In genomic region chr3R:22356464-22357410, dm6 we compare ENCODE assay signal across 1 fruit fly cellular context.
TF ChIP-seq lines count a peak whose summit lies in the region.

Sar1 (plus strand) TSS chr3R:22356685.

TF ChIP-seq in whole organism, embryonic, 481 proteins besides CTCF, POLR2A, EP300 and RAD21 (continued from another document and continues in another):
- TF ChIP-seq insv (GFP tag; optimal IDR thresholded peaks at IDR 0.05; lab: Kevin White, UChicago) = peak in 1 of 2 experiments; percentile 85
- TF ChIP-seq crp (GFP tag; optimal IDR thresholded peaks at IDR 0.05; lab: Kevin White, UChicago) = peak in 1 of 2 experiments; percentile 26
- TF ChIP-seq Gug (GFP tag; IDR thresholded peaks at IDR 0.05; lab: Robert Waterston, UW) = peak; percentile 42; the same call in 2 of the 4 replicates
- TF ChIP-seq CG34422 (GFP tag; IDR thresholded peaks at IDR 0.05; lab: Robert Waterston, UW) = peak; percentile 51; the same call in 2 of the 3 replicates
- TF ChIP-seq bcd (GFP tag; optimal IDR thresholded peaks at IDR 0.05; lab: Kevin White, UChicago) = peak; percentile 29
- TF ChIP-seq bowl (GFP tag; IDR thresholded peaks at IDR 0.05; lab: Robert Waterston, UW) = no peak
- TF ChIP-seq CG17612 (GFP tag; IDR thresholded peaks at IDR 0.05; lab: Robert Waterston, UW) = no peak
- no peak for TF ChIP-seq CG16779 (GFP tag; IDR thresholded peaks at IDR 0.05; lab: Robert Waterston, UW)
- peak; percentile 69 for TF ChIP-seq tna (GFP tag; IDR thresholded peaks at IDR 0.05; lab: Robert Waterston, UW; ENCODE audit: partially characterized antibody)
- no peak for TF ChIP-seq CG4424 (GFP tag; optimal IDR thresholded peaks at IDR 0.05; lab: Kevin White, UChicago)
- peak; percentile 91 for TF ChIP-seq sqz (GFP tag; optimal IDR thresholded peaks at IDR 0.05; lab: Kevin White, UChicago)
- no peak for TF ChIP-seq CG2199 (GFP tag; IDR thresholded peaks at IDR 0.05; lab: Robert Waterston, UW)
- no peak; the same call in 2 of the 3 replicates for TF ChIP-seq z (GFP tag; IDR thresholded peaks at IDR 0.05; lab: Robert Waterston, UW)
- TF ChIP-seq gro (GFP tag; optimal IDR thresholded peaks at IDR 0.05; lab: Kevin White, UChicago) = peak; percentile 81
- TF ChIP-seq Hmx (GFP tag; optimal IDR thresholded peaks at IDR 0.05; lab: Kevin White, UChicago) = no peak
- no peak for TF ChIP-seq CG10462 (GFP tag; optimal IDR thresholded peaks at IDR 0.05; lab: Kevin White, UChicago)
- TF ChIP-seq CG8359 (GFP tag; optimal IDR thresholded peaks at IDR 0.05; lab: Kevin White, UChicago; ENCODE audit: borderline replicate concordance) = no peak
- TF ChIP-seq ap (GFP tag; IDR thresholded peaks at IDR 0.05; lab: Robert Waterston, UW) = no peak
- TF ChIP-seq en (GFP tag; optimal IDR thresholded peaks at IDR 0.05; lab: Kevin White, UChicago) = no peak
- TF ChIP-seq HmgZ (tag; optimal IDR thresholded peaks at IDR 0.05; lab: Kevin White, UChicago) = peak; percentile 92
- no peak for TF ChIP-seq tgo (GFP tag; IDR thresholded peaks at IDR 0.05; lab: Robert Waterston, UW)
- TF ChIP-seq fu2 (GFP tag; optimal IDR thresholded peaks at IDR 0.05; lab: Kevin White, UChicago) = peak; percentile 51
- no peak for TF ChIP-seq sc (optimal IDR thresholded peaks at IDR 0.05; lab: Kevin White, UChicago)
- no peak for TF ChIP-seq sc (GFP tag; optimal IDR thresholded peaks at IDR 0.05; lab: Kevin White, UChicago)
- TF ChIP-seq CG7928 (GFP tag; optimal IDR thresholded peaks at IDR 0.05; lab: Kevin White, UChicago) = peak; percentile 97
- TF ChIP-seq Taf1 (GFP tag; IDR thresholded peaks at IDR 0.05; lab: Robert Waterston, UW) = no peak
- TF ChIP-seq CG14050 (GFP tag; IDR thresholded peaks at IDR 0.05; lab: Robert Waterston, UW) = no peak
- TF ChIP-seq fd3F (GFP tag; optimal IDR thresholded peaks at IDR 0.05; lab: Kevin White, UChicago) = no peak
- TF ChIP-seq dm (GFP tag; optimal IDR thresholded peaks at IDR 0.05; lab: Kevin White, UChicago) = peak; percentile 59
- TF ChIP-seq Poxn (GFP tag; IDR thresholded peaks at IDR 0.05; lab: Robert Waterston, UW) = no peak
- no peak for TF ChIP-seq vfl (GFP tag; optimal IDR thresholded peaks at IDR 0.05; lab: Kevin White, UChicago)
- TF ChIP-seq NFAT (GFP tag; IDR thresholded peaks at IDR 0.05; lab: Robert Waterston, UW) = peak; percentile 61
- TF ChIP-seq zf30C (GFP tag; optimal IDR thresholded peaks at IDR 0.05; lab: Kevin White, UChicago) = no peak
- TF ChIP-seq ash1 (GFP tag; optimal IDR thresholded peaks at IDR 0.05; lab: Kevin White, UChicago) = no peak
- peak; percentile 18 for TF ChIP-seq CG3065 (GFP tag; optimal IDR thresholded peaks at IDR 0.05; lab: Kevin White, UChicago)
- TF ChIP-seq Fer2 (tag; optimal IDR thresholded peaks at IDR 0.05; lab: Kevin White, UChicago) = no peak
- peak; percentile 97 for TF ChIP-seq Opbp (GFP tag; IDR thresholded peaks at IDR 0.05; lab: Robert Waterston, UW; ENCODE audit: partially characterized antibody)
- peak; percentile 30 for TF ChIP-seq CG10654 (GFP tag; optimal IDR thresholded peaks at IDR 0.05; lab: Kevin White, UChicago)
- peak; percentile 23 for TF ChIP-seq Bteb2 (GFP tag; optimal IDR thresholded peaks at IDR 0.05; lab: Kevin White, UChicago)
- no peak for TF ChIP-seq CG43689 (GFP tag; IDR thresholded peaks at IDR 0.05; lab: Robert Waterston, UW)
- no peak for TF ChIP-seq CG5180 (GFP tag; optimal IDR thresholded peaks at IDR 0.05; lab: Kevin White, UChicago)
- peak; percentile 33 for TF ChIP-seq gcm (GFP tag; optimal IDR thresholded peaks at IDR 0.05; lab: Kevin White, UChicago)
- 0 out of 2 replicates have a peak, but pooled peaks have one; percentile 9 for TF ChIP-seq H2.0 (GFP tag; IDR thresholded peaks at IDR 0.05; lab: Robert Waterston, UW)
- TF ChIP-seq her (GFP tag; optimal IDR thresholded peaks at IDR 0.05; lab: Kevin White, UChicago) = no peak
- no peak for TF ChIP-seq Side (GFP tag; optimal IDR thresholded peaks at IDR 0.05; lab: Kevin White, UChicago)
- TF ChIP-seq Sry-δ (GFP tag; optimal IDR thresholded peaks at IDR 0.05; lab: Kevin White, UChicago) = peak; percentile 92
- no peak for TF ChIP-seq run (tag; optimal IDR thresholded peaks at IDR 0.05; lab: Kevin White, UChicago)
- TF ChIP-seq unpg (GFP tag; optimal IDR thresholded peaks at IDR 0.05; lab: Kevin White, UChicago) = no peak
- TF ChIP-seq wor (GFP tag; IDR thresholded peaks at IDR 0.05; lab: Robert Waterston, UW) = no peak
- TF ChIP-seq CG1832 (GFP tag; optimal IDR thresholded peaks at IDR 0.05; lab: Kevin White, UChicago) = peak; percentile 69
- TF ChIP-seq cas (GFP tag; IDR thresholded peaks at IDR 0.05; lab: Robert Waterston, UW) = no peak
- TF ChIP-seq CG8944 (GFP tag; optimal IDR thresholded peaks at IDR 0.05; lab: Kevin White, UChicago) = peak; percentile 43
- no peak for TF ChIP-seq CG6683 (GFP tag; optimal IDR thresholded peaks at IDR 0.05; lab: Kevin White, UChicago)
- TF ChIP-seq Trl (optimal IDR thresholded peaks at IDR 0.05; lab: Kevin White, UChicago) = no peak
- TF ChIP-seq Trl (GFP tag; optimal IDR thresholded peaks at IDR 0.05; lab: Kevin White, UChicago) = peak; percentile 4
- TF ChIP-seq CG17328 (GFP tag; IDR thresholded peaks at IDR 0.05; lab: Robert Waterston, UW) = no peak
- TF ChIP-seq CG5953 (GFP tag; IDR thresholded peaks at IDR 0.05; lab: Robert Waterston, UW) = no peak
- no peak for TF ChIP-seq Lim3 (GFP tag; IDR thresholded peaks at IDR 0.05; lab: Robert Waterston, UW)
- TF ChIP-seq ci (GFP tag; IDR thresholded peaks at IDR 0.05; lab: Robert Waterston, UW) = peak; percentile 40; the same call in 1 of the 3 replicates
- peak; percentile 90 for TF ChIP-seq Scr (GFP tag; IDR thresholded peaks at IDR 0.05; lab: Robert Waterston, UW; ENCODE audit: partially characterized antibody)
- peak; percentile 96 for TF ChIP-seq cg (GFP tag; optimal IDR thresholded peaks at IDR 0.05; lab: Kevin White, UChicago)
- TF ChIP-seq CG2129 (GFP tag; IDR thresholded peaks at IDR 0.05; lab: Robert Waterston, UW; ENCODE audit: partially characterized antibody) = peak; percentile 92
- no peak for TF ChIP-seq stc (GFP tag; IDR thresholded peaks at IDR 0.05; lab: Robert Waterston, UW)
- peak; percentile 42 for TF ChIP-seq lilli (GFP tag; optimal IDR thresholded peaks at IDR 0.05; lab: Kevin White, UChicago)
- TF ChIP-seq CHES-1-like (GFP tag; optimal IDR thresholded peaks at IDR 0.05; lab: Kevin White, UChicago) = peak; percentile 62
- TF ChIP-seq otp (GFP tag; IDR thresholded peaks at IDR 0.05; lab: Robert Waterston, UW) = no peak
- 0 out of 2 replicates have a peak, but pooled peaks have one; percentile 22 for TF ChIP-seq al (GFP tag; IDR thresholded peaks at IDR 0.05; lab: Robert Waterston, UW)
- TF ChIP-seq CG8089 (GFP tag; optimal IDR thresholded peaks at IDR 0.05; lab: Kevin White, UChicago) = no peak
- no peak for TF ChIP-seq Atf3 (GFP tag; optimal IDR thresholded peaks at IDR 0.05; lab: Kevin White, UChicago)
- TF ChIP-seq cwo (GFP tag; optimal IDR thresholded peaks at IDR 0.05; lab: Kevin White, UChicago) = no peak
- no peak for TF ChIP-seq CG11398 (GFP tag; optimal IDR thresholded peaks at IDR 0.05; lab: Kevin White, UChicago)
- no peak for TF ChIP-seq Oli (tag; optimal IDR thresholded peaks at IDR 0.05; lab: Kevin White, UChicago)
- peak; percentile 66 for TF ChIP-seq CG15601 (tag; optimal IDR thresholded peaks at IDR 0.05; lab: Kevin White, UChicago)
- peak; percentile 98 for TF ChIP-seq CG13287 (GFP tag; IDR thresholded peaks at IDR 0.05; lab: Robert Waterston, UW; ENCODE audit: partially characterized antibody)
- TF ChIP-seq tap (tag; optimal IDR thresholded peaks at IDR 0.05; lab: Kevin White, UChicago) = no peak
- TF ChIP-seq Dip2 (GFP tag; IDR thresholded peaks at IDR 0.05; lab: Robert Waterston, UW) = no peak
- TF ChIP-seq kah (GFP tag; optimal IDR thresholded peaks at IDR 0.05; lab: Kevin White, UChicago) = no peak
- TF ChIP-seq ac (GFP tag; optimal IDR thresholded peaks at IDR 0.05; lab: Kevin White, UChicago) = no peak
- TF ChIP-seq CG6254 (GFP tag; optimal IDR thresholded peaks at IDR 0.05; lab: Kevin White, UChicago) = peak; percentile 16
- peak; percentile 41 for TF ChIP-seq grau (tag; optimal IDR thresholded peaks at IDR 0.05; lab: Kevin White, UChicago)
- peak; percentile 81 for TF ChIP-seq CG14860 (GFP tag; IDR thresholded peaks at IDR 0.05; lab: Robert Waterston, UW; ENCODE audit: partially characterized antibody)
- TF ChIP-seq BtbVII (GFP tag; optimal IDR thresholded peaks at IDR 0.05; lab: Kevin White, UChicago) = no peak
- TF ChIP-seq Dip3 (GFP tag; optimal IDR thresholded peaks at IDR 0.05; lab: Kevin White, UChicago) = peak; percentile 3
- no peak for TF ChIP-seq ab (GFP tag; optimal IDR thresholded peaks at IDR 0.05; lab: Kevin White, UChicago)
- peak; percentile 73 for TF ChIP-seq CG10267 (tag; optimal IDR thresholded peaks at IDR 0.05; lab: Kevin White, UChicago)
- TF ChIP-seq HHEX (GFP tag; optimal IDR thresholded peaks at IDR 0.05; lab: Kevin White, UChicago) = no peak
- no peak; the same call in 1 of the 2 replicates for TF ChIP-seq seq (GFP tag; IDR thresholded peaks at IDR 0.05; lab: Robert Waterston, UW)
- 0 out of 3 replicates have a peak, but pooled peaks have one; percentile 7 for TF ChIP-seq CG11695 (GFP tag; IDR thresholded peaks at IDR 0.05; lab: Robert Waterston, UW)
- TF ChIP-seq CG4282 (GFP tag; optimal IDR thresholded peaks at IDR 0.05; lab: Kevin White, UChicago) = peak; percentile 19
- peak; percentile 67 for TF ChIP-seq slbo (GFP tag; IDR thresholded peaks at IDR 0.05; lab: Robert Waterston, UW)
- TF ChIP-seq CG3726 (GFP tag; IDR thresholded peaks at IDR 0.05; lab: Robert Waterston, UW) = no peak
- peak; percentile 83 for TF ChIP-seq CG2116 (GFP tag; optimal IDR thresholded peaks at IDR 0.05; lab: Kevin White, UChicago)
- TF ChIP-seq mirr (GFP tag; optimal IDR thresholded peaks at IDR 0.05; lab: Kevin White, UChicago) = no peak
- TF ChIP-seq CG4404 (GFP tag; IDR thresholded peaks at IDR 0.05; lab: Robert Waterston, UW) = no peak; the same call in 1 of the 2 replicates
- TF ChIP-seq chm (GFP tag; IDR thresholded peaks at IDR 0.05; lab: Robert Waterston, UW) = 0 out of 2 replicates have a peak, but pooled peaks have one; percentile 18
- peak; percentile 8 for TF ChIP-seq CG12942 (GFP tag; optimal IDR thresholded peaks at IDR 0.05; lab: Kevin White, UChicago)
- no peak for TF ChIP-seq MTF-1 (GFP tag; optimal IDR thresholded peaks at IDR 0.05; lab: Kevin White, UChicago; ENCODE audit: borderline replicate concordance)
- TF ChIP-seq dpn (GFP tag; optimal IDR thresholded peaks at IDR 0.05; lab: Kevin White, UChicago) = peak; percentile 19 to 55
- peak; percentile 98 for TF ChIP-seq Dref (GFP tag; IDR thresholded peaks at IDR 0.05; lab: Robert Waterston, UW)
- TF ChIP-seq CG31441 (GFP tag; IDR thresholded peaks at IDR 0.05; lab: Robert Waterston, UW) = no peak
- no peak for TF ChIP-seq CG12104 (GFP tag; optimal IDR thresholded peaks at IDR 0.05; lab: Kevin White, UChicago)
- TF ChIP-seq tll (GFP tag; optimal IDR thresholded peaks at IDR 0.05; lab: Kevin White, UChicago) = peak in 1 of 2 experiments; percentile 53
- TF ChIP-seq CG12219 (GFP tag; optimal IDR thresholded peaks at IDR 0.05; lab: Kevin White, UChicago) = no peak
- TF ChIP-seq Hr39 (optimal IDR thresholded peaks at IDR 0.05; lab: Kevin White, UChicago) = no peak
- no peak for TF ChIP-seq org-1 (GFP tag; optimal IDR thresholded peaks at IDR 0.05; lab: Kevin White, UChicago)
- TF ChIP-seq so (GFP tag; IDR thresholded peaks at IDR 0.05; lab: Robert Waterston, UW) = no peak
- no peak for TF ChIP-seq Jarid2 (GFP tag; optimal IDR thresholded peaks at IDR 0.05; lab: Kevin White, UChicago)
- TF ChIP-seq CG6765 (GFP tag; optimal IDR thresholded peaks at IDR 0.05; lab: Kevin White, UChicago) = no peak
- peak; percentile 42 for TF ChIP-seq zfh2 (GFP tag; optimal IDR thresholded peaks at IDR 0.05; lab: Kevin White, UChicago)
- TF ChIP-seq Meics (GFP tag; optimal IDR thresholded peaks at IDR 0.05; lab: Kevin White, UChicago) = no peak
- TF ChIP-seq sisA (GFP tag; IDR thresholded peaks at IDR 0.05; lab: Robert Waterston, UW) = peak; percentile 53
- peak; percentile 96 for TF ChIP-seq CG42726 (GFP tag; IDR thresholded peaks at IDR 0.05; lab: Robert Waterston, UW; ENCODE audit: partially characterized antibody)
- no peak for TF ChIP-seq D19A (tag; optimal IDR thresholded peaks at IDR 0.05; lab: Kevin White, UChicago)
- TF ChIP-seq CG17568 (GFP tag; optimal IDR thresholded peaks at IDR 0.05; lab: Kevin White, UChicago) = peak; percentile 5
- peak; percentile 98 for TF ChIP-seq amos (GFP tag; IDR thresholded peaks at IDR 0.05; lab: Robert Waterston, UW; ENCODE audit: partially characterized antibody)
- peak; percentile 99 for TF ChIP-seq CG3847 (GFP tag; IDR thresholded peaks at IDR 0.05; lab: Robert Waterston, UW)
- TF ChIP-seq Neu2 (GFP tag; optimal IDR thresholded peaks at IDR 0.05; lab: Kevin White, UChicago; ENCODE audit: borderline replicate concordance) = no peak
- TF ChIP-seq Lhr (GFP tag; optimal IDR thresholded peaks at IDR 0.05; lab: Kevin White, UChicago) = peak; percentile 99
- peak; percentile 92 for TF ChIP-seq CG1603 (tag; optimal IDR thresholded peaks at IDR 0.05; lab: Kevin White, UChicago)
- TF ChIP-seq CG17385 (GFP tag; optimal IDR thresholded peaks at IDR 0.05; lab: Kevin White, UChicago) = no peak
- TF ChIP-seq sna (GFP tag; IDR thresholded peaks at IDR 0.05; lab: Robert Waterston, UW; ENCODE audit: partially characterized antibody) = peak; percentile 95
- no peak for TF ChIP-seq sr (GFP tag; IDR thresholded peaks at IDR 0.05; lab: Robert Waterston, UW)
- no peak for TF ChIP-seq CG15011 (GFP tag; optimal IDR thresholded peaks at IDR 0.05; lab: Kevin White, UChicago)
- TF ChIP-seq CG1647 (GFP tag; optimal IDR thresholded peaks at IDR 0.05; lab: Kevin White, UChicago) = no peak
- TF ChIP-seq Doc3 (GFP tag; IDR thresholded peaks at IDR 0.05; lab: Robert Waterston, UW; ENCODE audit: partially characterized antibody) = peak; percentile 82
- TF ChIP-seq CG13775 (GFP tag; optimal IDR thresholded peaks at IDR 0.05; lab: Kevin White, UChicago) = no peak
- TF ChIP-seq CG7271 (tag; optimal IDR thresholded peaks at IDR 0.05; lab: Kevin White, UChicago) = no peak
- TF ChIP-seq Eip74EF (GFP tag; optimal IDR thresholded peaks at IDR 0.05; lab: Kevin White, UChicago) = peak in 1 of 2 experiments; percentile 83
- TF ChIP-seq Atf-2 (GFP tag; optimal IDR thresholded peaks at IDR 0.05; lab: Kevin White, UChicago) = no peak
- peak; percentile 46 for TF ChIP-seq Xbp1 (GFP tag; optimal IDR thresholded peaks at IDR 0.05; lab: Kevin White, UChicago)
- no peak for TF ChIP-seq Aef1 (GFP tag; IDR thresholded peaks at IDR 0.05; lab: Robert Waterston, UW)
- TF ChIP-seq cad (GFP tag; optimal IDR thresholded peaks at IDR 0.05; lab: Kevin White, UChicago) = no peak
- peak; percentile 35 for TF ChIP-seq CG1792 (GFP tag; optimal IDR thresholded peaks at IDR 0.05; lab: Kevin White, UChicago)
